Fruit fly (Drosophila melanogaster) whole organism: ENCODE data around the gene CG3309.

ENCODE experiments used
- Dll ChIP-seq: fragments of >200 bp; optimal IDR thresholded peaks from 2 replicates; lab custom pipeline; 2017
- pan ChIP-seq: fragments of >200 bp; optimal IDR thresholded peaks from 2 replicates; lab custom pipeline; 2017
- psq ChIP-seq: fragments of >200 bp; optimal IDR thresholded peaks from 2 replicates; lab custom pipeline; 2017

DNA sequence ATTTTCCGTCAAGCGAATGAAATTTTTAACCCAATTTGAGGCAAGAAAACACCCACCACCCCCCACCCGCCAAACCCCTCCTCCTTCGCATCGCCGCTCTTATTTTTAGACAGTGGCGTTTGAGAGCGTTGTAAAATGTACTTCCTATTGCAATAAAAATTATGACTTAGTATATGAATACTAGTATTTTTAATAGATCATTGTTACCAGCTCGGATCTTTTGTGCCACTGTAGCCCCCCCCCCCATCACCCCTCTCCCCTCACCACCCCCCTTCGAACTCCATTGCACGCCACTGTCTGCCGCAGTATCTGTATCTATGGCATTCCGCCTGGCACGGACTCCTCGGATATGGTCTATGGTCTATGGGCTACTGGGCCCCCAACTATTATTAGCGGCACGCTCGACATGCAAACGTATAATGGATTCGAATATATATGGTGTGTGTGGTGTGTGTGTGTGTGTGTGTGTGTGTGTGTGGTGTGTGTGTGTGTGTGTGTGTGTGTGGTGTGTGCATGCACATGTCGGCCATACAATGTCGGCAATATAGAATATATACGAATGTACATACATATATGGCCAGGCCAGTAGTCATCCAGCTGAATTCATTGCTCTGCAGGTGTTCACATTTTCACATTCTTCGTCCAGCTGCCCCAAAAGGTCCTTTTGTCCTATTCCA lies 20.9 kb upstream of the CG3309 start:
- TF ChIP-seq pan (lab: Kevin White, UChicago), result no peak
- no peak for TF ChIP-seq psq (lab: Kevin White, UChicago)
- TF ChIP-seq Dll (lab: Kevin White, UChicago), result no peak
